Worm (Caenorhabditis elegans) whole organism, L1 larva: ENCODE measurements around the gene str-180.

ENCODE experiments used
- blmp-1 ChIP-seq: fragments of 150-350 bp; optimal IDR thresholded peaks from 2 replicates; lab custom pipeline; 2014; ENCODE audit warnings: missing biosample characterization, missing genetic modification characterization
- elt-3 ChIP-seq, 6 experiments: fragments of 150-350 bp in 1 of 6; sonication (generic microtip); optimal IDR thresholded peaks; 2 replicates each; lab custom pipeline; 2017 to 2018; ENCODE audit warnings: missing biosample characterization in 6 of 6, missing genetic modification characterization in 6 of 6, inconsistent platforms in 1 of 6
- fkh-10 ChIP-seq: sonication (generic microtip); optimal IDR thresholded peaks from 2 replicates; lab custom pipeline; 2017; ENCODE audit warnings: missing biosample characterization, missing genetic modification reagents, missing genetic modification characterization
- lin-13 ChIP-seq: fragments of 150-350 bp; optimal IDR thresholded peaks from 2 replicates; lab custom pipeline; 2014; ENCODE audit warnings: missing biosample characterization, missing genetic modification reagents, missing genetic modification characterization
- lsy-2 ChIP-seq, 2 experiments: fragments of 150-350 bp; optimal IDR thresholded peaks; 2 replicates each; lab custom pipeline; 2014; ENCODE audit warnings: missing biosample characterization in 2 of 2, missing genetic modification characterization in 2 of 2
- mep-1 ChIP-seq: fragments of 150-350 bp; optimal IDR thresholded peaks from 2 replicates; lab custom pipeline; 2014; ENCODE audit warnings: missing biosample characterization, missing genetic modification characterization
- nhr-12 ChIP-seq: sonication (generic microtip); optimal IDR thresholded peaks from 2 replicates; lab custom pipeline; 2017; ENCODE audit warnings: missing biosample characterization, missing genetic modification characterization
- nhr-237 ChIP-seq: fragments of 150-350 bp; optimal IDR thresholded peaks from 2 replicates; lab custom pipeline; 2014; ENCODE audit warnings: missing biosample characterization, missing genetic modification characterization
- skn-1 ChIP-seq: fragments of 150-350 bp; optimal IDR thresholded peaks from 2 replicates; lab custom pipeline; 2014; ENCODE audit warnings: missing biosample characterization, missing genetic modification characterization
- sptf-1 ChIP-seq: fragments of 150-350 bp; optimal IDR thresholded peaks from 2 replicates; lab custom pipeline; 2014; ENCODE audit warnings: missing biosample characterization, missing genetic modification characterization
- swsn-7 ChIP-seq: sonication (generic microtip); optimal IDR thresholded peaks from 2 replicates; lab custom pipeline; 2016; ENCODE audit warnings: missing genetic modification characterization, missing compliant biosample characterization

DNA sequence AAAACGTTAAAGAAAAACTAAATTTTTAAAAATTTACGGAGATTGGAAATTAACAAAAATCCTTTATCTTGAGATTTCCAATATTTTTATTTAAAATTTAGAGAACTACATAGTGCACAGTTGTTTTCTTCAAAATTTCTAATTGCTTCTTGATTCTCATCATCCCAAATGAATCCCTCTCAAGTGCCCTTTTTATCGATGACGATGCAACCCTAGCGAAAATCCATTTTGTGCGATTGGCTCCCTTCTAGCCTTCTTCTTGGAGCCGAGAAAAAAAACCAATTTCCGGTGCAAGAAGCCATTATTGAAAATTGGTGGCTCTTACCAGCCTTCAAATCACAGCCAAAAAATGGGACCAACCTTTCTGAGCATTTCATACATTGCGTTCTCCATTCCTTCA is 6.1 kb downstream of the str-180 start:
- no peak for TF ChIP-seq skn-1 (tag; lab: Kevin White, UChicago)
- TF ChIP-seq lin-13: no peak
- TF ChIP-seq sptf-1 (tag; lab: Kevin White, UChicago): no peak
- no peak for TF ChIP-seq nhr-237
- TF ChIP-seq elt-3 (tag; optimal IDR thresholded peaks at IDR 0.05; lab: Kevin White, UChicago): no peak
- no peak for TF ChIP-seq mep-1 (tag; lab: Kevin White, UChicago)
- TF ChIP-seq blmp-1 (tag; lab: Kevin White, UChicago): no peak
- TF ChIP-seq nhr-12 (tag; lab: Kevin White, UChicago): no peak
- no peak for TF ChIP-seq swsn-7 (tag; lab: Kevin White, UChicago)
- TF ChIP-seq lsy-2 (tag; optimal IDR thresholded peaks at IDR 0.05; lab: Kevin White, UChicago): no peak
- TF ChIP-seq fkh-10 (GFP tag; lab: Kevin White, UChicago): no peak
